Fruit fly (Drosophila melanogaster): ENCODE data around the gene Cpr78E.

The Cpr78E gene

dm6 chr3L:21666880-21667279 lies at the start of gene Cpr78E:
Gene Cpr78E (minus strand): TSS chr3L:21666980.
- no peak for TF ChIP-seq noc (tag; optimal IDR thresholded peaks at IDR 0.05)

- TF ChIP-seq noc (tag; optimal IDR thresholded peaks at IDR 0.05): no peak
Observed at dm6 chr3L:21715974-21716373, 49.2 kb upstream of the Cpr78E start.

dm6 chr3L:21709785-21710591 lies 43.2 kb upstream of the Cpr78E start:
- TF ChIP-seq noc (tag; optimal IDR thresholded peaks at IDR 0.05): no peak

- TF ChIP-seq noc (tag; optimal IDR thresholded peaks at IDR 0.05): no peak
Observed at dm6 chr3L:21706144-21706926, 39.6 kb upstream of the Cpr78E start, which contains the start of gene CG32447. Gene CG32447 (minus strand): TSS chr3L:21706365.

dm6 chr3L:21700945-21701344 lies 34.2 kb upstream of the Cpr78E start:
- no peak for TF ChIP-seq noc (tag; optimal IDR thresholded peaks at IDR 0.05)

- TF ChIP-seq noc (tag; optimal IDR thresholded peaks at IDR 0.05): no peak
Observed at dm6 chr3L:21700052-21700451, 33.3 kb upstream of the Cpr78E start.

- no peak for TF ChIP-seq noc (tag; optimal IDR thresholded peaks at IDR 0.05)
Observed at dm6 chr3L:21694647-21695046, 27.9 kb upstream of the Cpr78E start.

dm6 chr3L:21688607-21689129 lies 21.9 kb upstream of the Cpr78E start:
- no peak for TF ChIP-seq noc (tag; optimal IDR thresholded peaks at IDR 0.05)

dm6 chr3L:21685753-21686152 lies 19.0 kb upstream of the Cpr78E start:
- no peak for TF ChIP-seq noc (tag; optimal IDR thresholded peaks at IDR 0.05)

- TF ChIP-seq noc (tag; optimal IDR thresholded peaks at IDR 0.05): no peak
Observed at dm6 chr3L:21683942-21684341, 17.2 kb upstream of the Cpr78E start, which contains the start of gene Sfp78E. Gene Sfp78E (minus strand): TSS chr3L:21684042.

- no peak for TF ChIP-seq noc (tag; optimal IDR thresholded peaks at IDR 0.05)
Observed at dm6 chr3L:21679687-21680086, 12.9 kb upstream of the Cpr78E start, which contains the start of the genes Als2 and CG11248. Gene Als2 (minus strand): TSS chr3L:21679755. Gene CG11248 (plus strand): TSS chr3L:21680050.

- no peak for TF ChIP-seq noc (tag; optimal IDR thresholded peaks at IDR 0.05)
Observed at dm6 chr3L:21671839-21672238, 5.1 kb upstream of the Cpr78E start, which contains the start of gene CG11249. Gene CG11249 (plus strand): TSS chr3L:21672139.

- no peak for TF ChIP-seq noc (tag; optimal IDR thresholded peaks at IDR 0.05)
Observed at dm6 chr3L:21667530-21667929, 750 bp upstream of the Cpr78E start.

dm6 chr3L:21652768-21653167 lies 14.0 kb downstream of the Cpr78E start:
- TF ChIP-seq noc (tag; optimal IDR thresholded peaks at IDR 0.05): no peak

- TF ChIP-seq noc (tag; optimal IDR thresholded peaks at IDR 0.05): no peak
Observed at dm6 chr3L:21652124-21652523, 14.7 kb downstream of the Cpr78E start.

- TF ChIP-seq noc (tag; optimal IDR thresholded peaks at IDR 0.05): no peak
Observed at dm6 chr3L:21651412-21651811, 15.4 kb downstream of the Cpr78E start.

All from whole organism, larva.